Worm (Caenorhabditis elegans) whole organism, L4 larva: ENCODE data around the gene K08D8.11.

ENCODE experiments used
- F26F4.8 ChIP-seq: fragments of 200-800 bp; sonication (Bioruptor generic); conservative IDR thresholded peaks from 2 replicates; pipeline ENCODE4 v1.3.6; 2022; ENCODE audit warnings: missing genetic modification characterization, missing compliant biosample characterization
- F37D6.2 ChIP-seq: sonication (generic microtip); optimal IDR thresholded peaks from 2 replicates; lab custom pipeline; 2016; ENCODE audit warnings: mild to moderate bottlenecking, missing genetic modification characterization, missing compliant biosample characterization
- F49E8.2 ChIP-seq: sonication (generic microtip); optimal IDR thresholded peaks from 2 replicates; lab custom pipeline; 2016; ENCODE audit warnings: missing compliant biosample characterization, mild to moderate bottlenecking, missing genetic modification characterization, borderline replicate concordance
- T20F7.1 ChIP-seq: fragments of 200-800 bp; sonication (Bioruptor generic); optimal IDR thresholded peaks from 2 replicates; lab custom pipeline; 2018; ENCODE audit warnings: mild to moderate bottlenecking, missing genetic modification characterization, missing compliant biosample characterization
- Y48G9A.11 ChIP-seq: fragments of 200-800 bp; sonication (Bioruptor generic); IDR thresholded peaks from 2 replicates; pipeline ENCODE4 v1.3.6; 2022; ENCODE audit warnings: missing genetic modification reagents, missing genetic modification characterization, missing compliant biosample characterization
- Y5F2A.4 ChIP-seq: fragments of 200-800 bp; sonication (Bioruptor generic); optimal IDR thresholded peaks from 2 replicates; lab custom pipeline; 2018; ENCODE audit warnings: mild to moderate bottlenecking, missing genetic modification characterization, missing compliant biosample characterization
- ZK337.2 ChIP-seq: fragments of 200-800 bp; sonication (Bioruptor generic); IDR thresholded peaks from 2 replicates; pipeline ENCODE4 v1.3.6; 2022; ENCODE audit warnings: missing genetic modification reagents, missing genetic modification characterization, missing compliant biosample characterization
- ZK546.5 ChIP-seq, 2 experiments: sonication (generic microtip); optimal IDR thresholded peaks; 2 replicates each; lab custom pipeline; 2017; ENCODE audit warnings: missing biosample characterization in 2 of 2, missing genetic modification characterization in 2 of 2
- attf-4 ChIP-seq: sonication (generic microtip); optimal IDR thresholded peaks from 3 replicates; lab custom pipeline; 2017; ENCODE audit warnings: missing biosample characterization, missing genetic modification characterization
- ceh-20 ChIP-seq: fragments of 200-800 bp; sonication (Bioruptor generic); IDR thresholded peaks from 2 replicates; pipeline ENCODE4 v1.3.6; 2022; ENCODE audit warnings: missing genetic modification reagents, missing genetic modification characterization, missing compliant biosample characterization
- ceh-62 ChIP-seq: sonication (generic microtip); optimal IDR thresholded peaks from 2 replicates; lab custom pipeline; 2017; ENCODE audit warnings: missing biosample characterization, missing genetic modification characterization
- ceh-82 ChIP-seq: sonication (generic microtip); optimal IDR thresholded peaks from 2 replicates; lab custom pipeline; 2017; ENCODE audit warnings: missing biosample characterization, missing genetic modification characterization
- ctbp-1 ChIP-seq: fragments of 200-800 bp; sonication (Bioruptor generic); IDR thresholded peaks from 2 replicates; pipeline ENCODE4 v1.3.6; 2022; ENCODE audit warnings: missing genetic modification reagents, missing genetic modification characterization, missing compliant biosample characterization
- daf-16 ChIP-seq, 3 experiments: sonication (generic microtip); optimal IDR thresholded peaks; 2 replicates each; lab custom pipeline; 2016 to 2017; ENCODE audit warnings: missing genetic modification characterization in 3 of 3, missing genetic modification reagents in 3 of 3, mild to moderate bottlenecking in 2 of 3, missing compliant biosample characterization in 2 of 3, missing biosample characterization in 1 of 3, moderate library complexity in 1 of 3
- daf-8 ChIP-seq: fragments of 200-800 bp; sonication (Bioruptor generic); IDR thresholded peaks from 2 replicates; pipeline ENCODE4 v1.3.6; 2022; ENCODE audit warnings: missing genetic modification characterization, missing compliant biosample characterization
- dmd-6 ChIP-seq: fragments of 200-800 bp; sonication (Bioruptor generic); IDR thresholded peaks from 2 replicates; pipeline ENCODE4 v1.3.6; 2022; ENCODE audit warnings: missing genetic modification reagents, missing genetic modification characterization, missing compliant biosample characterization
- gei-8 ChIP-seq: fragments of 200-800 bp; sonication (Bioruptor generic); optimal IDR thresholded peaks from 2 replicates; lab custom pipeline; 2018; ENCODE audit warnings: mild to moderate bottlenecking, missing genetic modification characterization, missing compliant biosample characterization
- hlh-11 ChIP-seq: fragments of 200-800 bp; sonication (Bioruptor generic); optimal IDR thresholded peaks from 2 replicates; lab custom pipeline; 2018; ENCODE audit warnings: mild to moderate bottlenecking, missing genetic modification characterization, missing compliant biosample characterization
- hlh-30 ChIP-seq: sonication (generic microtip); optimal IDR thresholded peaks from 2 replicates; lab custom pipeline; 2017; ENCODE audit warnings: antibody characterized with exemption, mild to moderate bottlenecking, missing genetic modification characterization, missing compliant biosample characterization; ENCODE audit not compliant: insufficient read depth
- lin-38 ChIP-seq: fragments of 200-800 bp; sonication (Bioruptor generic); IDR thresholded peaks from 2 replicates; pipeline ENCODE4 v1.3.6; 2022; ENCODE audit warnings: missing genetic modification reagents, missing genetic modification characterization, missing compliant biosample characterization
- lin-39 ChIP-seq: fragments of 150-350 bp; optimal IDR thresholded peaks from 2 replicates; lab custom pipeline; 2014; ENCODE audit warnings: missing biosample characterization, missing genetic modification reagents, missing genetic modification characterization
- madf-5 ChIP-seq, 2 experiments: fragments of 200-800 bp; sonication (Bioruptor generic); IDR thresholded peaks; 2 replicates each; pipeline ENCODE4 v1.3.6; 2022; ENCODE audit warnings: missing compliant biosample characterization in 2 of 2, missing genetic modification characterization in 2 of 2
- mdt-29 ChIP-seq: fragments of 200-800 bp; sonication (Bioruptor generic); IDR thresholded peaks from 2 replicates; pipeline ENCODE4 v1.3.6; 2022; ENCODE audit warnings: missing genetic modification reagents, missing genetic modification characterization, missing compliant biosample characterization
- mes-2 ChIP-seq: sonication (generic microtip); optimal IDR thresholded peaks from 2 replicates; lab custom pipeline; 2016; ENCODE audit warnings: missing genotype, mild to moderate bottlenecking, missing genetic modification characterization, missing compliant biosample characterization; ENCODE audit not compliant: poor library complexity, severe bottlenecking
- mxl-3 ChIP-seq: fragments of 200-800 bp; sonication (Bioruptor generic); optimal IDR thresholded peaks from 2 replicates; lab custom pipeline; 2018; ENCODE audit warnings: mild to moderate bottlenecking, missing genetic modification characterization, missing compliant biosample characterization
- nhr-11 ChIP-seq: fragments of 150-350 bp; optimal IDR thresholded peaks from 2 replicates; lab custom pipeline; 2014; ENCODE audit warnings: missing biosample characterization, missing genetic modification characterization
- nhr-28 ChIP-seq: fragments of 150-350 bp; optimal IDR thresholded peaks from 2 replicates; lab custom pipeline; 2014; ENCODE audit warnings: missing biosample characterization, missing genetic modification characterization
- nhr-41 ChIP-seq: fragments of 200-800 bp; sonication (Bioruptor generic); IDR thresholded peaks from 2 replicates; pipeline ENCODE4 v1.3.6; 2022; ENCODE audit warnings: missing genetic modification reagents, missing genetic modification characterization, missing compliant biosample characterization
- nhr-48 ChIP-seq: sonication (generic microtip); optimal IDR thresholded peaks from 2 replicates; lab custom pipeline; 2016; ENCODE audit warnings: mild to moderate bottlenecking, missing genetic modification characterization, missing compliant biosample characterization
- nhr-77 ChIP-seq: fragments of 150-350 bp; optimal IDR thresholded peaks from 2 replicates; lab custom pipeline; 2014; ENCODE audit warnings: missing biosample characterization, missing genetic modification characterization
- php-3 ChIP-seq: fragments of 200-800 bp; sonication (Bioruptor generic); IDR thresholded peaks from 2 replicates; pipeline ENCODE4 v1.3.6; 2022; ENCODE audit warnings: missing genetic modification reagents, missing genetic modification characterization, missing compliant biosample characterization
- pqm-1 ChIP-seq: sonication (generic microtip); optimal IDR thresholded peaks from 2 replicates; lab custom pipeline; 2017; ENCODE audit warnings: missing biosample characterization, missing genetic modification characterization
- saeg-2 ChIP-seq: fragments of 200-800 bp; sonication (Bioruptor generic); IDR thresholded peaks from 2 replicates; pipeline ENCODE4 v1.3.6; 2022; ENCODE audit warnings: missing genetic modification reagents, missing genetic modification characterization, missing compliant biosample characterization
- snpc-4 ChIP-seq: fragments of 150-350 bp; optimal IDR thresholded peaks from 2 replicates; lab custom pipeline; 2014; ENCODE audit warnings: missing biosample characterization, missing genetic modification characterization
- tra-1 ChIP-seq: fragments of 200-800 bp; sonication (Bioruptor generic); IDR thresholded peaks from 2 replicates; pipeline ENCODE4 v1.3.6; 2022; ENCODE audit warnings: missing genetic modification reagents, missing genetic modification characterization, missing compliant biosample characterization
- unc-62 ChIP-seq, 3 experiments: fragments of 150-350 bp in 1 of 3; sonication (generic microtip); optimal IDR thresholded peaks in 2 of 3; peaks in 1 of 3; 1 replicate in 1 of 3; 2 replicates in 2 of 3; lab custom pipeline; 2014 to 2017; ENCODE audit warnings: missing biosample characterization in 3 of 3, missing genetic modification characterization in 3 of 3, missing genetic modification reagents in 3 of 3, missing genotype in 1 of 3

The K08D8.11 gene

DNA sequence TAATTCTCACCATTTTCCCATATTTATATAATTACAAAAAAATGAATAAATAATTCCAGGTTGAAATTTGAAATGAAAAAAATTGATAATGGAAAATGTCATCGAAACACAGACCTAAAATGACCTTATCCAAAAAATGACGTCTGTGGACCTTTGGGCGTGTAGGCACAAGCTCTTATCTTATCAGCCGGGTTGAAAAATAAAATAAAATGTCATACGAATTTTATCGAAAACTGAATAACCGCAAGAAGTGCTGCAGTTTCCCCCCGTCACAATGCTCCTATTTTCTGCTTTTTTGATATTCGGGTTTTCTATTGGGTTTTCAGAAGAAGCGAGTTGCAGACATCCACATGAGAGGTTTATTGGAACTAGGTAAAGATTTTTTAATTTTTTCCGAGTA is 29.2 kb upstream of the K08D8.11 start, which contains the start of gene clec-186 (continued):
- TF ChIP-seq F49E8.2 = no peak
- no peak for TF ChIP-seq F26F4.8 (GFP tag; lab: Robert Waterston, UW)
- TF ChIP-seq mes-2 (tag; lab: Kevin White, UChicago) = no peak
- TF ChIP-seq ceh-62 = no peak
- peak; percentile 15 for TF ChIP-seq hlh-30 (tag; lab: Kevin White, UChicago)
- no peak for TF ChIP-seq snpc-4
- TF ChIP-seq nhr-41 (GFP tag; lab: Robert Waterston, UW) = peak; percentile 80; the same call in 1 of the 2 replicates
- TF ChIP-seq nhr-77 (tag; lab: Kevin White, UChicago) = peak; percentile 38
- TF ChIP-seq gei-8 (GFP tag; lab: Kevin White, UChicago) = no peak
- TF ChIP-seq T20F7.1 (GFP tag; lab: Kevin White, UChicago) = no peak
- TF ChIP-seq ZK337.2 = no peak
- no peak for TF ChIP-seq nhr-11 (tag; lab: Kevin White, UChicago)
- TF ChIP-seq ceh-82 = no peak
- TF ChIP-seq unc-62 (GFP tag; optimal IDR thresholded peaks at IDR 0.05 in 1 of 2; lab: Kevin White, UChicago) = peak in 1 of 2 experiments; percentile 85
- no peak for TF ChIP-seq unc-62 (tag; optimal IDR thresholded peaks at IDR 0.05; lab: Kevin White, UChicago)
- TF ChIP-seq hlh-11 = peak; percentile 72
- TF ChIP-seq ZK546.5 (tag; optimal IDR thresholded peaks at IDR 0.05; lab: Kevin White, UChicago) = no peak
- peak; percentile 95 for TF ChIP-seq dmd-6 (GFP tag; lab: Robert Waterston, UW)
- peak; percentile 36; the same call in 1 of the 2 replicates for TF ChIP-seq tra-1

DNA sequence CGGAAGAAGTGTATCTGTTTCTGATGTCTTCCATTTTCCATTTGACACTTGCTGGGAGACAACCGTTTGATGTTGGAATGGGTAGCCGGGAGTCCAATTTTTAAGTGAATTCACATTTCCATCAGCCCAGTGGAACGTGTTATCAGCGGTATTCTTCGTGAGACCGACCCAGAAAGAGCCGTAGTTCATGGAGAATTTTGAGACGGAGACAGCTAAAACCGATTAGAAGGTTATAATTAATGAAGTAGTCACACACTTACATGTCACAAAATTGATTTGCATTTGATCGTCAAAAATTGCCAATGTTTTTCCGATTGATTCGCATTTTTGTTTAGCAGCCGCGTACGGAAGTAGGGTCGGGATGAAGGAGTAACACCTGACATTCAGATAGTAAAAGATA is 25.7 kb upstream of the K08D8.11 start:
- TF ChIP-seq pqm-1 (tag; lab: Kevin White, UChicago) = peak; percentile 73
- peak; percentile 71; the same call in 1 of the 2 replicates for TF ChIP-seq dmd-6 (GFP tag; lab: Robert Waterston, UW)
- peak; percentile 11 for TF ChIP-seq nhr-28
- no peak for TF ChIP-seq lin-39 (tag; lab: Kevin White, UChicago)
- peak; percentile 44 for TF ChIP-seq hlh-11
- peak; percentile 4 for TF ChIP-seq nhr-48 (tag; lab: Kevin White, UChicago)
- TF ChIP-seq, all 104 proteins: peak for 5

DNA sequence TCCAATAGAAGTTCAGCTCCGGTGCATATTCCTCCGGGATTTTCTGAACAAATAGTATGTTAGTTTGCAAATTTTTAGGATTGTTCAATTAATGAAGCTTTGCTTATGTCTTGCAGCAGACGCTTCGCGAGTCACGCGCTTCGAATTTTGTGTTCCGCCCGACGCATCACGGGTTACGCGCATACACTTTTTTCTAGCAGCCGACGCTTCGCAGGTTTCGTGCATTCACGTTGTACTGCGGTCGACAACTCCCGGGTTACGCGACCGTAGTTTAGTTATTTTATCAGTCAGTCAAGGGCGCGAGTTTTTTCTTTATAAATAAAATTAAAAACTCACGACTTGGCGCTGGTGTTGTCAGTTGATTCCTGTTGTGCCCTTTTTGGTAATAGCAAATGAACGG is 25.3 kb upstream of the K08D8.11 start:
- no peak for TF ChIP-seq mes-2 (tag; lab: Kevin White, UChicago)
- no peak for TF ChIP-seq mdt-29 (GFP tag; lab: Robert Waterston, UW)
- TF ChIP-seq lin-38 (GFP tag; lab: Robert Waterston, UW) = no peak
- no peak for TF ChIP-seq ceh-82
- TF ChIP-seq F49E8.2 = no peak
- no peak for TF ChIP-seq attf-4
- no peak for TF ChIP-seq daf-8
- TF ChIP-seq Y5F2A.4 (GFP tag; lab: Kevin White, UChicago) = no peak
- TF ChIP-seq F37D6.2 = no peak
- no peak for TF ChIP-seq T20F7.1 (GFP tag; lab: Kevin White, UChicago)
- TF ChIP-seq Y48G9A.11 = no peak
- TF ChIP-seq mxl-3 (GFP tag; lab: Kevin White, UChicago) = no peak
- no peak for TF ChIP-seq madf-5 (GFP tag; IDR thresholded peaks at IDR 0.05; lab: Robert Waterston, UW)
- TF ChIP-seq daf-16 (GFP tag; optimal IDR thresholded peaks at IDR 0.05; lab: Kevin White, UChicago) = no peak
- TF ChIP-seq daf-16 (tag; optimal IDR thresholded peaks at IDR 0.05; lab: Kevin White, UChicago) = no peak
- no peak for TF ChIP-seq ceh-20 (GFP tag; lab: Robert Waterston, UW)
- TF ChIP-seq saeg-2 (GFP tag; lab: Robert Waterston, UW) = no peak

DNA sequence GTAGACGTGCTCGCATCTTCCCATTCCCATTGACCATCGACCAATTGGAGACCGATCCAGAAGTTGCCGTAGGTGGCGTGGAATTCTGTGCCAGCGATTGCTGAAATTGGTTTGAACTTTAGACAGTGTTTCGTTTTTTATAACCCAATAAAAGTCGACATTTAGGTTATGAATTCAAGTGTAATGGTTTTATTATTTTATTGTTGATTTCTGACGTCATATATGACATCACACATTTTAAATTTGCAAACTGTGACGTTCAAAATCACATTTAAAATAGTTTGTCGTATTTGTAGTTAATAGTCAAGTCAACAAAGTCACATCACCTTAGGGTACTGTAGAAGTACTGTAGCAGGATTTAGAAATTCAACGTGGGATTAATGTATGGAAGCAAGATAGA is 24.8 kb upstream of the K08D8.11 start:
- peak; percentile 70 for TF ChIP-seq php-3 (GFP tag; lab: Robert Waterston, UW)
- TF ChIP-seq nhr-28 = peak; percentile 8
- peak; percentile 21; the same call in 1 of the 2 replicates for TF ChIP-seq dmd-6 (GFP tag; lab: Robert Waterston, UW)
- no peak for TF ChIP-seq ctbp-1 (GFP tag; lab: Robert Waterston, UW)
